Fruit fly (Drosophila melanogaster): ENCODE measurements around the gene Fhos.

DNA sequence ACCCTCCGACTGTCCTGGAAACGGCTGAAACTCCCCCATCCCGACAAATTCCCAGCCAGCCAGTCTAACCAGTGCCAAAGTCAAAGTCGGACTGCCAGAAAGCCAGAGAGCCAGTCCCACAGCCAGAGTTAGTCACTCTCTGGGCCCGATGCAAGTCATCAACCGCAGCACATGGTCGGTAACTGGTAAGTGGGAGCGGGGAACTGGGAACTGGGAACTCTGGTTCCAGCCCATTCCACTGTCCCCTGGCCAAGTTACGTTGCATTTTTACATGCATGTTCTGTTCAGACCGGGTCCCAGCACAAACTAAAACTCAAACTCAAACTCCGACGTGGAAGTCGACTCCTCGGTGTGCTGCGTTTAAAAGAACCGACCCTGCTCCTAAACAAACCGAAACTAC, 85.7 kb downstream of the Fhos start:
- TF ChIP-seq psq (optimal IDR thresholded peaks at IDR 0.05): no peak
- TF ChIP-seq h (optimal IDR thresholded peaks at IDR 0.05): no peak
- TF ChIP-seq ttk (optimal IDR thresholded peaks at IDR 0.05): no peak
- TF ChIP-seq Sin3A (optimal IDR thresholded peaks at IDR 0.05): no peak
- no peak for TF ChIP-seq insv (optimal IDR thresholded peaks at IDR 0.05)

Data from Kc167 (cell line).